Fruit fly (Drosophila melanogaster): ENCODE results near the gene GlnRS.

Gene GlnRS

dm6 chr3R:25265589-25266201 is at the start of gene GlnRS, which contains the start of gene RIOK2:
GlnRS (minus strand) TSS chr3R:25265721.
RIOK2 (plus strand) TSS chr3R:25265844.
- TF ChIP-seq noc (tag; optimal IDR thresholded peaks at IDR 0.05): peak; percentile 5

- TF ChIP-seq noc (tag; optimal IDR thresholded peaks at IDR 0.05): no peak
These were observed 48.2 kb upstream of the GlnRS start, which contains the start of gene CG31087 for dm6 chr3R:25313771-25314170. CG31087 (minus strand) TSS chr3R:25313833.

- TF ChIP-seq noc (tag; optimal IDR thresholded peaks at IDR 0.05): no peak
These were observed 47.1 kb upstream of the GlnRS start for dm6 chr3R:25312583-25312982.

- TF ChIP-seq noc (tag; optimal IDR thresholded peaks at IDR 0.05): no peak
These were observed 45.3 kb upstream of the GlnRS start, which contains the start of gene CG31099 for dm6 chr3R:25310843-25311242. CG31099 (minus strand) TSS chr3R:25310943.

- peak; percentile 1 for TF ChIP-seq noc (tag; optimal IDR thresholded peaks at IDR 0.05)
These were observed 43.7 kb upstream of the GlnRS start for dm6 chr3R:25309175-25309574.

- TF ChIP-seq noc (tag; optimal IDR thresholded peaks at IDR 0.05): no peak
These were observed 42.7 kb upstream of the GlnRS start, which contains the start of gene CG10550 for dm6 chr3R:25308228-25308627. CG10550 (minus strand) TSS chr3R:25308391.

- peak; percentile 47 for TF ChIP-seq noc (tag; optimal IDR thresholded peaks at IDR 0.05)
These were observed 40.5 kb upstream of the GlnRS start for dm6 chr3R:25305822-25306544.

dm6 chr3R:25303857-25304440 is 38.4 kb upstream of the GlnRS start, which contains the start of gene CG31436:
CG31436 (plus strand) TSS chr3R:25304137.
- TF ChIP-seq noc (tag; optimal IDR thresholded peaks at IDR 0.05): no peak

dm6 chr3R:25302239-25302638 is 36.7 kb upstream of the GlnRS start, which contains the start of gene CG31370:
CG31370 (plus strand) TSS chr3R:25302464.
- TF ChIP-seq noc (tag; optimal IDR thresholded peaks at IDR 0.05): no peak

- no peak for TF ChIP-seq noc (tag; optimal IDR thresholded peaks at IDR 0.05)
These were observed 35.1 kb upstream of the GlnRS start, which contains the start of gene CG13659 for dm6 chr3R:25300575-25300974. CG13659 (plus strand) TSS chr3R:25300891.

- TF ChIP-seq noc (tag; optimal IDR thresholded peaks at IDR 0.05): no peak
These were observed 34.0 kb upstream of the GlnRS start, which contains the start of gene CG31288 for dm6 chr3R:25299507-25299964. CG31288 (minus strand) TSS chr3R:25299557.

dm6 chr3R:25297678-25298077 is 32.2 kb upstream of the GlnRS start, which contains the start of gene CG31097:
CG31097 (minus strand) TSS chr3R:25297778.
- TF ChIP-seq noc (tag; optimal IDR thresholded peaks at IDR 0.05): no peak

dm6 chr3R:25295320-25296020 is 29.9 kb upstream of the GlnRS start, which contains the start of gene CG31102:
CG31102 (minus strand) TSS chr3R:25295594.
- TF ChIP-seq noc (tag; optimal IDR thresholded peaks at IDR 0.05): peak; percentile 65

- peak; percentile 59 for TF ChIP-seq noc (tag; optimal IDR thresholded peaks at IDR 0.05)
These were observed 27.4 kb upstream of the GlnRS start, which contains the start of gene CG31098 for dm6 chr3R:25292864-25293284. CG31098 (minus strand) TSS chr3R:25292977.

- no peak for TF ChIP-seq noc (tag; optimal IDR thresholded peaks at IDR 0.05)
These were observed 24.1 kb upstream of the GlnRS start, which contains the start of gene CG11893 for dm6 chr3R:25289589-25289988. CG11893 (plus strand) TSS chr3R:25289889.
